Worm (Caenorhabditis elegans) whole organism, L2 larva: ENCODE measurements around the gene F10A3.17.

Experiments used
- F13H6.1 ChIP-seq: sonication (generic microtip); optimal IDR thresholded peaks from 2 replicates; lab custom pipeline; 2016; ENCODE audit warnings: missing genetic modification characterization, missing compliant biosample characterization
- Y55F3AM.14 ChIP-seq: fragments of 200-800 bp; sonication (Bioruptor generic); optimal IDR thresholded peaks from 2 replicates; lab custom pipeline; 2018; ENCODE audit warnings: mild to moderate bottlenecking, missing genetic modification characterization, missing compliant biosample characterization
- alr-1 ChIP-seq: fragments of 150-350 bp; optimal IDR thresholded peaks from 2 replicates; lab custom pipeline; 2014; ENCODE audit warnings: missing biosample characterization, missing genetic modification characterization
- aly-2 ChIP-seq: fragments of 150-350 bp; optimal IDR thresholded peaks from 2 replicates; lab custom pipeline; 2014; ENCODE audit warnings: missing biosample characterization, missing genetic modification characterization
- blmp-1 ChIP-seq: sonication (generic microtip); optimal IDR thresholded peaks from 2 replicates; lab custom pipeline; 2017; ENCODE audit warnings: missing genetic modification characterization, mild to moderate bottlenecking, missing compliant biosample characterization, antibody characterized with exemption, moderate library complexity; ENCODE audit not compliant: insufficient read depth
- ceh-16 ChIP-seq: fragments of 150-350 bp; optimal IDR thresholded peaks from 2 replicates; lab custom pipeline; 2014; ENCODE audit warnings: missing biosample characterization, missing genetic modification characterization
- ceh-82 ChIP-seq: fragments of 150-350 bp; optimal IDR thresholded peaks from 2 replicates; lab custom pipeline; 2014; ENCODE audit warnings: missing biosample characterization, missing genetic modification characterization
- crh-2 ChIP-seq: sonication (generic microtip); optimal IDR thresholded peaks from 2 replicates; lab custom pipeline; 2017; ENCODE audit warnings: missing biosample characterization, missing genetic modification characterization
- dmd-4 ChIP-seq: sonication (generic microtip); optimal IDR thresholded peaks from 2 replicates; lab custom pipeline; 2017; ENCODE audit warnings: missing biosample characterization, missing genetic modification characterization
- egl-27 ChIP-seq: sonication (generic microtip); optimal IDR thresholded peaks from 3 replicates; lab custom pipeline; 2017; ENCODE audit warnings: missing biosample characterization, missing genetic modification reagents, missing genetic modification characterization
- elt-3 ChIP-seq: sonication (generic microtip); optimal IDR thresholded peaks from 2 replicates; lab custom pipeline; 2017; ENCODE audit warnings: missing biosample characterization, missing genetic modification characterization
- lin-13 ChIP-seq: fragments of 150-350 bp; optimal IDR thresholded peaks from 2 replicates; lab custom pipeline; 2014; ENCODE audit warnings: missing biosample characterization, missing genetic modification reagents, missing genetic modification characterization
- lsy-2 ChIP-seq, 2 experiments: fragments of 150-350 bp in 1 of 2; sonication (generic microtip) in 1 of 2; optimal IDR thresholded peaks; 2 replicates each; lab custom pipeline; 2014 to 2017; ENCODE audit warnings: missing biosample characterization in 2 of 2, missing genetic modification characterization in 2 of 2
- mab-5 ChIP-seq: fragments of 150-350 bp; optimal IDR thresholded peaks from 2 replicates; lab custom pipeline; 2014; ENCODE audit warnings: missing biosample characterization, missing genetic modification characterization
- mdl-1 ChIP-seq, 2 experiments: fragments of 150-350 bp in 1 of 2; sonication (generic microtip) in 1 of 2; optimal IDR thresholded peaks; 2 replicates each; lab custom pipeline; 2017; ENCODE audit warnings: missing biosample characterization in 2 of 2, missing genetic modification characterization in 2 of 2
- nhr-11 ChIP-seq: fragments of 150-350 bp; optimal IDR thresholded peaks from 2 replicates; lab custom pipeline; 2014; ENCODE audit warnings: missing biosample characterization, missing genetic modification characterization
- nhr-12 ChIP-seq: fragments of 150-350 bp; optimal IDR thresholded peaks from 2 replicates; lab custom pipeline; 2014; ENCODE audit warnings: missing biosample characterization, missing genetic modification characterization
- nhr-129 ChIP-seq: fragments of 150-350 bp; optimal IDR thresholded peaks from 2 replicates; lab custom pipeline; 2014; ENCODE audit warnings: missing biosample characterization, missing genetic modification characterization
- nhr-21 ChIP-seq: fragments of 150-350 bp; optimal IDR thresholded peaks from 2 replicates; lab custom pipeline; 2014; ENCODE audit warnings: missing biosample characterization, missing genetic modification characterization
- nhr-23 ChIP-seq: fragments of 150-350 bp; optimal IDR thresholded peaks from 2 replicates; lab custom pipeline; 2014; ENCODE audit warnings: missing biosample characterization, missing genetic modification reagents, missing genetic modification characterization
- nhr-25 ChIP-seq: fragments of 150-350 bp; sonication (generic microtip); optimal IDR thresholded peaks from 3 replicates; lab custom pipeline; 2014; ENCODE audit warnings: missing biosample characterization, missing genetic modification characterization
- nhr-6 ChIP-seq: fragments of 150-350 bp; optimal IDR thresholded peaks from 2 replicates; lab custom pipeline; 2014; ENCODE audit warnings: missing biosample characterization, missing genetic modification characterization
- nhr-77 ChIP-seq: fragments of 150-350 bp; optimal IDR thresholded peaks from 2 replicates; lab custom pipeline; 2014; ENCODE audit warnings: missing biosample characterization, missing genetic modification characterization
- sem-4 ChIP-seq: fragments of 150-350 bp; optimal IDR thresholded peaks from 2 replicates; lab custom pipeline; 2014; ENCODE audit warnings: missing biosample characterization, missing genetic modification reagents, missing genetic modification characterization
- skn-1 ChIP-seq: sonication (generic microtip); optimal IDR thresholded peaks from 2 replicates; lab custom pipeline; 2017; ENCODE audit warnings: missing biosample characterization, missing genetic modification characterization
- sma-3 ChIP-seq: sonication (generic microtip); optimal IDR thresholded peaks from 2 replicates; lab custom pipeline; 2016; ENCODE audit warnings: missing genetic modification reagents, missing genetic modification characterization, missing compliant biosample characterization
- sma-9 ChIP-seq, 2 experiments: fragments of 150-350 bp in 1 of 2; sonication (generic microtip) in 1 of 2; optimal IDR thresholded peaks; 2 replicates each; lab custom pipeline; 2014 to 2016; ENCODE audit warnings: missing genetic modification characterization in 2 of 2, mild to moderate bottlenecking in 1 of 2, missing biosample characterization in 1 of 2, missing compliant biosample characterization in 1 of 2, missing genetic modification reagents in 1 of 2, moderate library complexity in 1 of 2
- snpc-4 ChIP-seq: fragments of 150-350 bp; optimal IDR thresholded peaks from 2 replicates; lab custom pipeline; 2014; ENCODE audit warnings: missing biosample characterization, missing genetic modification characterization
- unc-55 ChIP-seq: fragments of 150-350 bp; sonication (generic microtip); optimal IDR thresholded peaks from 3 replicates; lab custom pipeline; 2014; ENCODE audit warnings: missing biosample characterization, missing genetic modification reagents, missing genetic modification characterization
- unc-62 ChIP-seq: fragments of 150-350 bp; optimal IDR thresholded peaks from 2 replicates; lab custom pipeline; 2014; ENCODE audit warnings: missing biosample characterization, missing genetic modification reagents, missing genetic modification characterization
- zag-1 ChIP-seq: fragments of 150-350 bp; optimal IDR thresholded peaks from 2 replicates; lab custom pipeline; 2014; ENCODE audit warnings: missing biosample characterization, missing genetic modification characterization
- ztf-1 ChIP-seq: fragments of 200-800 bp; sonication (Bioruptor generic); conservative IDR thresholded peaks from 2 replicates; pipeline ENCODE4 v1.3.6; 2022; ENCODE audit warnings: missing genetic modification characterization, missing compliant biosample characterization
- ztf-11 ChIP-seq: sonication (generic microtip); optimal IDR thresholded peaks from 2 replicates; lab custom pipeline; 2017; ENCODE audit warnings: missing biosample characterization, missing genetic modification characterization
- ztf-4 ChIP-seq: fragments of 150-350 bp; optimal IDR thresholded peaks from 2 replicates; lab custom pipeline; 2014; ENCODE audit warnings: missing biosample characterization, missing genetic modification characterization

The F10A3.17 gene

ce11 chrV:16159594-16159993 lies at the start of gene F10A3.17:
TSS of gene F10A3.17 (minus strand) at chrV:16159694.
- TF ChIP-seq sem-4 (tag; lab: Kevin White, UChicago) (no peak), ztf-11 (no peak), Y55F3AM.14 (no peak), ceh-16 (tag; lab: Kevin White, UChicago) (no peak), sma-9 (GFP tag; optimal IDR thresholded peaks at IDR 0.05; lab: Kevin White, UChicago) (no peak), sma-9 (tag; optimal IDR thresholded peaks at IDR 0.05; lab: Kevin White, UChicago) (no peak), dmd-4 (tag; lab: Kevin White, UChicago) (no peak), unc-55 (GFP tag; lab: Kevin White, UChicago) (no peak)

ce11 chrV:16204888-16205287 lies 45.4 kb upstream of the F10A3.17 start, which contains the start of gene irld-26:
TSS of gene irld-26 (plus strand) at chrV:16205188.
- TF ChIP-seq lsy-2 (tag; optimal IDR thresholded peaks at IDR 0.05; lab: Kevin White, UChicago) (no peak), nhr-6 (tag; lab: Kevin White, UChicago) (no peak), lin-13 (GFP tag; lab: Kevin White, UChicago) (no peak), snpc-4 (tag; lab: Kevin White, UChicago) (no peak)
- TF ChIP-seq, all 48 proteins: peak for 0

- TF ChIP-seq alr-1 = no peak
- TF ChIP-seq nhr-21 (tag; lab: Kevin White, UChicago) = no peak
- TF ChIP-seq nhr-23 (tag; lab: Kevin White, UChicago) = no peak
- TF ChIP-seq nhr-25 = no peak
- no peak for TF ChIP-seq egl-27 (tag; lab: Kevin White, UChicago)
- no peak for TF ChIP-seq Y55F3AM.14
- TF ChIP-seq ztf-11 = no peak
- no peak for TF ChIP-seq nhr-12 (tag; lab: Kevin White, UChicago)
- no peak for TF ChIP-seq sma-3 (GFP tag; lab: Kevin White, UChicago)
- no peak for TF ChIP-seq zag-1 (tag; lab: Kevin White, UChicago)
- no peak for TF ChIP-seq nhr-77 (tag; lab: Kevin White, UChicago)
- TF ChIP-seq nhr-6 (tag; lab: Kevin White, UChicago) = no peak
Measured at ce11 chrV:16202618-16203017, 43.1 kb upstream of the F10A3.17 start, which contains the start of gene F11A5.18. TSS of gene F11A5.18 (plus strand) at chrV:16202918.

DNA sequence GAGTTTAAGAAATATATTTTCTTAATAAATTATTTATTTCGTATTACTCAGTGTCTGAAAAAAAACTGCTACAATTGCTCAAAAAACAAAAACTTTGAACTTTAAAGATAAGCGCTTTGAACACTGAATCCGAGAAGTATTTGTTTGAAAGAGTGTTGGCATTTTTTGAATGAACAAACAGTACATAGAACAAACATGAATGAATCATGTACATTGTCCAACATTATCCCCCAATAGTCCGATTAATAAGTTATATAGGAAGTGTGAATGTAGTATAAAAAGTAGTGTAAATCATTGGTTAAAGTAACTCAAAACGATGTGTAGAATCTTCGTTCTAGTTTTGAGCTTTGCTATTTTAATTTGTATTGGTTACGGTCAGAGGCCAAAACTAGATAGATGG lies 42.2 kb upstream of the F10A3.17 start, which contains the start of gene F11A5.17:
Gene F11A5.17 (plus strand): TSS at position 301 of the 400 bp plus-strand sequence.
- no peak for TF ChIP-seq nhr-11
- TF ChIP-seq elt-3 (tag; lab: Kevin White, UChicago) = no peak
- no peak for TF ChIP-seq F13H6.1 (tag; lab: Kevin White, UChicago)
- no peak for TF ChIP-seq blmp-1
- no peak for TF ChIP-seq dmd-4 (tag; lab: Kevin White, UChicago)
- TF ChIP-seq Y55F3AM.14 = no peak
- TF ChIP-seq lsy-2 (tag; optimal IDR thresholded peaks at IDR 0.05; lab: Kevin White, UChicago) = no peak
- no peak for TF ChIP-seq nhr-129 (tag; lab: Kevin White, UChicago)
- no peak for TF ChIP-seq ceh-82 (tag; lab: Kevin White, UChicago)
- no peak for TF ChIP-seq crh-2 (tag; lab: Kevin White, UChicago)
- TF ChIP-seq nhr-12 (tag; lab: Kevin White, UChicago) = no peak
- no peak for TF ChIP-seq unc-62 (GFP tag; lab: Kevin White, UChicago)
- no peak for TF ChIP-seq mab-5 (tag; lab: Kevin White, UChicago)
- no peak for TF ChIP-seq egl-27 (tag; lab: Kevin White, UChicago)
- TF ChIP-seq nhr-77 (tag; lab: Kevin White, UChicago) = no peak
- TF ChIP-seq, all 48 proteins: peak for 0

- no peak for TF ChIP-seq ztf-4 (tag; lab: Kevin White, UChicago)
- TF ChIP-seq skn-1 = no peak
Measured at ce11 chrV:16198016-16198415, 38.5 kb upstream of the F10A3.17 start, which contains the start of gene F11A5.5. TSS of gene F11A5.5 (plus strand) at chrV:16198316.

ce11 chrV:16195379-16195778 lies 35.9 kb upstream of the F10A3.17 start, which contains the start of gene rabr-3:
TSS of gene rabr-3 (plus strand) at chrV:16195679.
- TF ChIP-seq mdl-1 (tag; optimal IDR thresholded peaks at IDR 0.05; lab: Kevin White, UChicago) = no peak
- TF ChIP-seq nhr-11 = no peak
- no peak for TF ChIP-seq sma-3 (GFP tag; lab: Kevin White, UChicago)
- TF ChIP-seq nhr-129 (tag; lab: Kevin White, UChicago) = no peak
- no peak for TF ChIP-seq nhr-6 (tag; lab: Kevin White, UChicago)
- no peak for TF ChIP-seq aly-2 (tag; lab: Kevin White, UChicago)
- TF ChIP-seq nhr-77 (tag; lab: Kevin White, UChicago) = no peak
- no peak for TF ChIP-seq alr-1
- no peak for TF ChIP-seq mab-5 (tag; lab: Kevin White, UChicago)
- TF ChIP-seq ztf-4 (tag; lab: Kevin White, UChicago) = no peak
- TF ChIP-seq ztf-1 (GFP tag; lab: Robert Waterston, UW) = no peak
- no peak for TF ChIP-seq blmp-1
- no peak for TF ChIP-seq nhr-25
